Worm (Caenorhabditis elegans) whole organism, late embryonic: ENCODE measurements around the gene Y71H2AM.14.

Experiments
- C08G9.2 ChIP-seq: sonication (generic microtip); optimal IDR thresholded peaks from 2 replicates; lab custom pipeline; 2016; ENCODE audit warnings: mild to moderate bottlenecking, missing genetic modification characterization, moderate library complexity, missing compliant biosample characterization
- C38D4.7 ChIP-seq: fragments of 200-800 bp; sonication (Bioruptor generic); optimal IDR thresholded peaks from 2 replicates; lab custom pipeline; 2018; ENCODE audit warnings: mild to moderate bottlenecking, missing genetic modification characterization, moderate library complexity, missing compliant biosample characterization
- F13H6.1 ChIP-seq: sonication (generic microtip); optimal IDR thresholded peaks from 2 replicates; lab custom pipeline; 2016; ENCODE audit warnings: missing genetic modification characterization, missing compliant biosample characterization
- K02D7.2 ChIP-seq: sonication (generic microtip); optimal IDR thresholded peaks from 2 replicates; lab custom pipeline; 2017; ENCODE audit warnings: mild to moderate bottlenecking, missing genetic modification characterization, missing compliant biosample characterization
- K09A11.1 ChIP-seq: sonication (generic microtip); optimal IDR thresholded peaks from 2 replicates; lab custom pipeline; 2017; ENCODE audit warnings: antibody characterized with exemption, mild to moderate bottlenecking, missing genetic modification characterization, missing compliant biosample characterization; ENCODE audit not compliant: insufficient read depth
- T23F11.4 ChIP-seq: fragments of 200-800 bp; sonication (Bioruptor generic); optimal IDR thresholded peaks from 2 replicates; lab custom pipeline; 2018; ENCODE audit warnings: mild to moderate bottlenecking, missing genetic modification characterization, missing compliant biosample characterization
- ceh-18 ChIP-seq: sonication (generic microtip); optimal IDR thresholded peaks from 2 replicates; lab custom pipeline; 2016; ENCODE audit warnings: missing genetic modification characterization, missing compliant biosample characterization
- ceh-19 ChIP-seq: fragments of 200-800 bp; sonication (Bioruptor generic); optimal IDR thresholded peaks from 2 replicates; lab custom pipeline; 2018; ENCODE audit warnings: mild to moderate bottlenecking, missing genetic modification characterization, missing compliant biosample characterization
- ceh-2 ChIP-seq: sonication (generic microtip); optimal IDR thresholded peaks from 2 replicates; lab custom pipeline; 2016; ENCODE audit warnings: missing genotype, missing genetic modification characterization, missing compliant biosample characterization
- ceh-22 ChIP-seq: sonication (generic microtip); optimal IDR thresholded peaks from 2 replicates; lab custom pipeline; 2017; ENCODE audit warnings: missing biosample characterization, missing genetic modification characterization
- ceh-48 ChIP-seq: sonication (generic microtip); optimal IDR thresholded peaks from 2 replicates; lab custom pipeline; 2016; ENCODE audit warnings: missing genetic modification characterization, inconsistent platforms, missing compliant biosample characterization
- elt-4 ChIP-seq: sonication (generic microtip); optimal IDR thresholded peaks from 2 replicates; lab custom pipeline; 2016; ENCODE audit warnings: missing genetic modification characterization, missing compliant biosample characterization
- ets-4 ChIP-seq: sonication (generic microtip); optimal IDR thresholded peaks from 2 replicates; lab custom pipeline; 2016; ENCODE audit warnings: missing genetic modification characterization, missing compliant biosample characterization
- fax-1 ChIP-seq: sonication (generic microtip); optimal IDR thresholded peaks from 2 replicates; lab custom pipeline; 2016; ENCODE audit warnings: missing genotype, missing genetic modification characterization, missing compliant biosample characterization
- gmeb-2 ChIP-seq: sonication (generic microtip); optimal IDR thresholded peaks from 2 replicates; lab custom pipeline; 2016; ENCODE audit warnings: missing genetic modification characterization, inconsistent platforms, missing compliant biosample characterization
- hlh-6 ChIP-seq: sonication (generic microtip); optimal IDR thresholded peaks from 2 replicates; lab custom pipeline; 2016; ENCODE audit warnings: missing genotype, missing genetic modification characterization, missing compliant biosample characterization
- lin-11 ChIP-seq: fragments of 200-800 bp; sonication (Bioruptor generic); optimal IDR thresholded peaks from 2 replicates; lab custom pipeline; 2018; ENCODE audit warnings: mild to moderate bottlenecking, missing genetic modification characterization, missing compliant biosample characterization
- mec-3 ChIP-seq: sonication (generic microtip); optimal IDR thresholded peaks from 2 replicates; lab custom pipeline; 2016; ENCODE audit warnings: borderline replicate concordance, missing genetic modification characterization, missing compliant biosample characterization
- nfya-1 ChIP-seq: sonication (generic microtip); optimal IDR thresholded peaks from 2 replicates; lab custom pipeline; 2017; ENCODE audit warnings: missing genetic modification characterization, mild to moderate bottlenecking, missing compliant biosample characterization, antibody characterized with exemption, moderate library complexity
- nhr-11 ChIP-seq: fragments of 150-350 bp; optimal IDR thresholded peaks from 2 replicates; lab custom pipeline; 2014; ENCODE audit warnings: missing biosample characterization, missing genetic modification characterization
- nhr-232 ChIP-seq: sonication (generic microtip); optimal IDR thresholded peaks from 2 replicates; lab custom pipeline; 2016; ENCODE audit warnings: missing genetic modification characterization, missing compliant biosample characterization
- pat-9 ChIP-seq: fragments of 200-800 bp; sonication (Bioruptor generic); optimal IDR thresholded peaks from 2 replicates; lab custom pipeline; 2018; ENCODE audit warnings: mild to moderate bottlenecking, missing genetic modification characterization, moderate library complexity, missing compliant biosample characterization
- pax-1 ChIP-seq: fragments of 150-350 bp; optimal IDR thresholded peaks from 2 replicates; lab custom pipeline; 2014; ENCODE audit warnings: missing biosample characterization, missing genetic modification characterization
- pqm-1 ChIP-seq: sonication (generic microtip); optimal IDR thresholded peaks from 2 replicates; lab custom pipeline; 2016; ENCODE audit warnings: missing genetic modification characterization, missing compliant biosample characterization
- ref-2 ChIP-seq: sonication (generic microtip); optimal IDR thresholded peaks from 2 replicates; lab custom pipeline; 2016; ENCODE audit warnings: missing genetic modification characterization, missing compliant biosample characterization
- rnt-1 ChIP-seq: sonication (generic microtip); optimal IDR thresholded peaks from 2 replicates; lab custom pipeline; 2016; ENCODE audit warnings: missing genetic modification characterization, missing compliant biosample characterization
- sox-2 ChIP-seq: fragments of 200-800 bp; sonication (Bioruptor generic); IDR thresholded peaks from 2 replicates; pipeline ENCODE4 v1.3.6; 2022; ENCODE audit warnings: missing genetic modification reagents, missing genetic modification characterization, missing compliant biosample characterization
- syd-9 ChIP-seq: sonication (generic microtip); optimal IDR thresholded peaks from 2 replicates; lab custom pipeline; 2016; ENCODE audit warnings: mild to moderate bottlenecking, missing genetic modification characterization, moderate library complexity, missing compliant biosample characterization
- tbx-7 ChIP-seq: sonication (generic microtip); optimal IDR thresholded peaks from 2 replicates; lab custom pipeline; 2016; ENCODE audit warnings: missing genotype, missing genetic modification characterization, missing compliant biosample characterization
- ttx-3 ChIP-seq: sonication (generic microtip); optimal IDR thresholded peaks from 2 replicates; lab custom pipeline; 2016; ENCODE audit warnings: missing genetic modification reagents, missing genetic modification characterization, missing compliant biosample characterization
- unc-3 ChIP-seq, 2 experiments: fragments of 200-800 bp in 1 of 2; sonication (Bioruptor generic) in 1 of 2; sonication (generic microtip) in 1 of 2; conservative IDR thresholded peaks in 1 of 2; optimal IDR thresholded peaks in 1 of 2; 2 replicates each; pipeline versions ENCODE4 v1.3.6 to Lab custom; 2016 to 2022; ENCODE audit warnings: missing compliant biosample characterization in 2 of 2, missing genetic modification characterization in 2 of 2, missing genetic modification reagents in 1 of 2
- unc-86 ChIP-seq: sonication (generic microtip); optimal IDR thresholded peaks from 2 replicates; lab custom pipeline; 2016; ENCODE audit warnings: missing genetic modification characterization, missing compliant biosample characterization
- zip-5 ChIP-seq: sonication (generic microtip); optimal IDR thresholded peaks from 2 replicates; lab custom pipeline; 2016; ENCODE audit warnings: missing genetic modification characterization, missing compliant biosample characterization
- ztf-16 ChIP-seq: sonication (generic microtip); optimal IDR thresholded peaks from 2 replicates; lab custom pipeline; 2017; ENCODE audit warnings: missing genetic modification characterization, missing compliant biosample characterization

Gene Y71H2AM.14

ce11 chrIII:2785840-2786239 is 39.4 kb upstream of the Y71H2AM.14 start, which contains the start of gene Y71H2AM.20 (continued):
- peak; percentile 62 for TF ChIP-seq syd-9 (tag; lab: Kevin White, UChicago)
- TF ChIP-seq lin-11, result no peak

ce11 chrIII:2781833-2782232 is 35.4 kb upstream of the Y71H2AM.14 start:
- TF ChIP-seq pqm-1 (tag; lab: Kevin White, UChicago), result no peak
- TF ChIP-seq K09A11.1 (tag; lab: Kevin White, UChicago), result no peak
- no peak for TF ChIP-seq rnt-1 (tag; lab: Kevin White, UChicago)
- no peak for TF ChIP-seq hlh-6 (tag; lab: Kevin White, UChicago)
- TF ChIP-seq unc-3 (GFP tag; conservative IDR thresholded peaks at IDR 0.05; lab: Robert Waterston, UW), result no peak
- TF ChIP-seq unc-3 (tag; optimal IDR thresholded peaks at IDR 0.05; lab: Kevin White, UChicago), result no peak
- no peak for TF ChIP-seq syd-9 (tag; lab: Kevin White, UChicago)
- no peak for TF ChIP-seq ztf-16 (tag; lab: Kevin White, UChicago)
- no peak for TF ChIP-seq ceh-19 (GFP tag; lab: Kevin White, UChicago)
- no peak for TF ChIP-seq tbx-7 (tag; lab: Kevin White, UChicago)
- TF ChIP-seq ets-4 (tag; lab: Kevin White, UChicago), result no peak
- no peak for TF ChIP-seq mec-3
- TF ChIP-seq nhr-232 (tag; lab: Kevin White, UChicago), result no peak
- TF ChIP-seq ceh-18 (tag; lab: Kevin White, UChicago), result no peak

- TF ChIP-seq nfya-1 (tag; lab: Kevin White, UChicago) (peak; percentile 15), T23F11.4 (GFP tag; lab: Kevin White, UChicago) (no peak)
Measured at ce11 chrIII:2780793-2781192, 34.3 kb upstream of the Y71H2AM.14 start, which contains the start of gene Y71H2AM.6. Gene Y71H2AM.6, plus strand, starts transcription at chrIII:2781056.

ce11 chrIII:2780283-2780682 is 33.8 kb upstream of the Y71H2AM.14 start:
- peak; percentile 99 for TF ChIP-seq ceh-48
- no peak for TF ChIP-seq ref-2 (tag; lab: Kevin White, UChicago)

- TF ChIP-seq ceh-22 (no peak), elt-4 (tag; lab: Kevin White, UChicago) (peak; percentile 59)
Measured at ce11 chrIII:2778655-2779054, 32.2 kb upstream of the Y71H2AM.14 start, which contains the start of gene laf-1. Gene laf-1, minus strand, starts transcription at chrIII:2779053.

ce11 chrIII:2770752-2771151 is 24.3 kb upstream of the Y71H2AM.14 start:
- TF ChIP-seq elt-4 (tag; lab: Kevin White, UChicago) (no peak), hlh-6 (tag; lab: Kevin White, UChicago) (no peak), C08G9.2 (no peak), T23F11.4 (GFP tag; lab: Kevin White, UChicago) (no peak), pax-1 (tag; lab: Kevin White, UChicago) (no peak), ceh-18 (tag; lab: Kevin White, UChicago) (no peak), zip-5 (tag; lab: Kevin White, UChicago) (no peak), pat-9 (no peak), F13H6.1 (tag; lab: Kevin White, UChicago) (no peak), unc-86 (tag; lab: Kevin White, UChicago) (no peak), ttx-3 (tag; lab: Kevin White, UChicago) (no peak), ref-2 (tag; lab: Kevin White, UChicago) (no peak), rnt-1 (tag; lab: Kevin White, UChicago) (no peak), K02D7.2 (no peak)

- TF ChIP-seq sox-2 (GFP tag; lab: Robert Waterston, UW), result no peak
- TF ChIP-seq fax-1 (tag; lab: Kevin White, UChicago), result no peak
- no peak for TF ChIP-seq ceh-48
- no peak for TF ChIP-seq ttx-3 (tag; lab: Kevin White, UChicago)
- no peak for TF ChIP-seq zip-5 (tag; lab: Kevin White, UChicago)
- no peak for TF ChIP-seq gmeb-2 (tag; lab: Kevin White, UChicago)
- no peak for TF ChIP-seq ceh-2 (tag; lab: Kevin White, UChicago)
- TF ChIP-seq ceh-22, result no peak
- no peak for TF ChIP-seq ztf-16 (tag; lab: Kevin White, UChicago)
- TF ChIP-seq ceh-19 (GFP tag; lab: Kevin White, UChicago), result no peak
- TF ChIP-seq ref-2 (tag; lab: Kevin White, UChicago), result no peak
- TF ChIP-seq nhr-11 (tag; lab: Kevin White, UChicago), result no peak
- no peak for TF ChIP-seq C38D4.7
Measured at ce11 chrIII:2769078-2769477, 22.6 kb upstream of the Y71H2AM.14 start.
